Fruit fly (Drosophila melanogaster): ENCODE measurements around the gene CG33493.

The CG33493 gene

dm6 chr3L:10724810-10725444 is 32.0 kb upstream of the CG33493 start:
- no peak for TF ChIP-seq CG17801 (GFP tag; optimal IDR thresholded peaks at IDR 0.05; ENCODE audit: partially characterized antibody)

dm6 chr3L:10723596-10723995 is 30.6 kb upstream of the CG33493 start:
- no peak for TF ChIP-seq CG17801 (GFP tag; optimal IDR thresholded peaks at IDR 0.05; ENCODE audit: partially characterized antibody)

dm6 chr3L:10722607-10723006 is 29.6 kb upstream of the CG33493 start:
- no peak for TF ChIP-seq CG17801 (GFP tag; optimal IDR thresholded peaks at IDR 0.05; ENCODE audit: partially characterized antibody)

dm6 chr3L:10719771-10720170 is 26.8 kb upstream of the CG33493 start:
- TF ChIP-seq CG17801 (GFP tag; optimal IDR thresholded peaks at IDR 0.05; ENCODE audit: partially characterized antibody) = no peak

- TF ChIP-seq CG17801 (GFP tag; optimal IDR thresholded peaks at IDR 0.05; ENCODE audit: partially characterized antibody) = no peak
Measured at dm6 chr3L:10716342-10716896, 23.5 kb upstream of the CG33493 start.

- TF ChIP-seq CG17801 (GFP tag; optimal IDR thresholded peaks at IDR 0.05; ENCODE audit: partially characterized antibody) = no peak
Measured at dm6 chr3L:10715748-10716147, 22.8 kb upstream of the CG33493 start.

dm6 chr3L:10713458-10714118 is 20.6 kb upstream of the CG33493 start:
- no peak for TF ChIP-seq CG17801 (GFP tag; optimal IDR thresholded peaks at IDR 0.05; ENCODE audit: partially characterized antibody)

- TF ChIP-seq CG17801 (GFP tag; optimal IDR thresholded peaks at IDR 0.05; ENCODE audit: partially characterized antibody) = no peak
Measured at dm6 chr3L:10712005-10712404, 19.0 kb upstream of the CG33493 start.

- TF ChIP-seq CG17801 (GFP tag; optimal IDR thresholded peaks at IDR 0.05; ENCODE audit: partially characterized antibody) = no peak
Measured at dm6 chr3L:10711352-10711751, 18.4 kb upstream of the CG33493 start.

dm6 chr3L:10709132-10709531 is 16.2 kb upstream of the CG33493 start:
- TF ChIP-seq CG17801 (GFP tag; optimal IDR thresholded peaks at IDR 0.05; ENCODE audit: partially characterized antibody) = no peak

dm6 chr3L:10704482-10704993 is 11.6 kb upstream of the CG33493 start:
- no peak for TF ChIP-seq CG17801 (GFP tag; optimal IDR thresholded peaks at IDR 0.05; ENCODE audit: partially characterized antibody)

- TF ChIP-seq CG17801 (GFP tag; optimal IDR thresholded peaks at IDR 0.05; ENCODE audit: partially characterized antibody) = no peak
Measured at dm6 chr3L:10702216-10702615, 9.2 kb upstream of the CG33493 start.

- no peak for TF ChIP-seq CG17801 (GFP tag; optimal IDR thresholded peaks at IDR 0.05; ENCODE audit: partially characterized antibody)
Measured at dm6 chr3L:10698182-10698581, 5.2 kb upstream of the CG33493 start.

dm6 chr3L:10697413-10698118 is 4.6 kb upstream of the CG33493 start:
- no peak for TF ChIP-seq CG17801 (GFP tag; optimal IDR thresholded peaks at IDR 0.05; ENCODE audit: partially characterized antibody)

dm6 chr3L:10696635-10697412 is 3.9 kb upstream of the CG33493 start, which contains the start of gene NijA:
Gene NijA (minus strand): TSS chr3L:10696877.
- peak; percentile 15 for TF ChIP-seq CG17801 (GFP tag; optimal IDR thresholded peaks at IDR 0.05; ENCODE audit: partially characterized antibody)
